Fruit fly (Drosophila melanogaster) whole organism, prepupa: ENCODE data around the gene CG43293.

Source experiments
- CG10631 ChIP-seq: fragments of 200-800 bp; sonication (Bioruptor generic); optimal IDR thresholded peaks from 2 replicates; lab custom pipeline; 2016; ENCODE audit warnings: missing biosample characterization, missing genetic modification characterization
- CG10669 ChIP-seq: fragments of 200-800 bp; sonication (Bioruptor generic); optimal IDR thresholded peaks from 3 replicates; lab custom pipeline; 2018; ENCODE audit warnings: missing biosample characterization, mild to moderate bottlenecking, missing genetic modification characterization, moderate library complexity
- CG11294 ChIP-seq: fragments of 200-800 bp; sonication (Bioruptor generic); IDR thresholded peaks from 2 replicates; pipeline ENCODE4 v1.3.6; 2022; ENCODE audit warnings: missing biosample characterization, missing genetic modification characterization
- CG11762 ChIP-seq: fragments of 200-800 bp; sonication (Bioruptor generic); optimal IDR thresholded peaks from 3 replicates; lab custom pipeline; 2016; ENCODE audit warnings: missing biosample characterization, missing genetic modification characterization; ENCODE audit not compliant: insufficient read depth
- CG15336 ChIP-seq: fragments of 200-800 bp; sonication (Bioruptor generic); IDR thresholded peaks from 2 replicates; pipeline ENCODE4 v1.3.6; 2022; ENCODE audit warnings: missing biosample characterization, missing genetic modification characterization
- CG1621 ChIP-seq: fragments of 200-800 bp; sonication (Bioruptor generic); optimal IDR thresholded peaks from 3 replicates; lab custom pipeline; 2018; ENCODE audit warnings: missing biosample characterization, mild to moderate bottlenecking, missing genetic modification characterization
- CG16779 ChIP-seq: fragments of 200-800 bp; sonication (Bioruptor generic); optimal IDR thresholded peaks from 3 replicates; lab custom pipeline; 2017; ENCODE audit warnings: missing biosample characterization, mild to moderate bottlenecking, missing genetic modification characterization
- CG31627 ChIP-seq: fragments of 200-800 bp; sonication (Bioruptor generic); optimal IDR thresholded peaks from 3 replicates; lab custom pipeline; 2016; ENCODE audit warnings: missing biosample characterization, missing genetic modification characterization
- CG32006 ChIP-seq: fragments of 200-800 bp; sonication (Bioruptor generic); optimal IDR thresholded peaks from 3 replicates; lab custom pipeline; 2017; ENCODE audit warnings: missing biosample characterization, mild to moderate bottlenecking, missing genetic modification characterization
- CG34406 ChIP-seq: fragments of 200-800 bp; sonication (Bioruptor generic); optimal IDR thresholded peaks from 3 replicates; lab custom pipeline; 2016; ENCODE audit warnings: missing biosample characterization, missing genetic modification characterization
- CG3919 ChIP-seq: fragments of 200-800 bp; sonication (Bioruptor generic); optimal IDR thresholded peaks from 3 replicates; lab custom pipeline; 2016; ENCODE audit warnings: missing biosample characterization, missing genetic modification characterization
- CG4318 ChIP-seq: fragments of 200-800 bp; sonication (Bioruptor generic); optimal IDR thresholded peaks from 3 replicates; lab custom pipeline; 2017; ENCODE audit warnings: missing biosample characterization, mild to moderate bottlenecking, missing genetic modification characterization
- CG6163 ChIP-seq: fragments of 200-800 bp; sonication (Bioruptor generic); IDR thresholded peaks from 3 replicates; pipeline ENCODE4 v1.3.6; 2022; ENCODE audit warnings: missing biosample characterization, missing genetic modification characterization
- CG6276 ChIP-seq: fragments of 200-800 bp; sonication (Bioruptor generic); optimal IDR thresholded peaks from 2 replicates; lab custom pipeline; 2017; ENCODE audit warnings: missing biosample characterization, mild to moderate bottlenecking, missing genetic modification characterization
- CG6792 ChIP-seq: fragments of 200-800 bp; sonication (Bioruptor generic); optimal IDR thresholded peaks from 3 replicates; lab custom pipeline; 2016; ENCODE audit warnings: missing biosample characterization, missing genetic modification characterization
- CG6808 ChIP-seq: fragments of 200-800 bp; sonication (Bioruptor generic); optimal IDR thresholded peaks from 3 replicates; lab custom pipeline; 2017; ENCODE audit warnings: missing biosample characterization, missing genetic modification characterization, mild to moderate bottlenecking, moderate library complexity, missing genetic modification reagents
- CG7368 ChIP-seq: fragments of 200-800 bp; sonication (Bioruptor generic); optimal IDR thresholded peaks from 3 replicates; lab custom pipeline; 2016; ENCODE audit warnings: missing biosample characterization, missing genetic modification characterization
- CG8319 ChIP-seq: fragments of 200-800 bp; sonication (Bioruptor generic); optimal IDR thresholded peaks from 3 replicates; lab custom pipeline; 2016; ENCODE audit warnings: missing biosample characterization, missing genetic modification characterization
- CG8632 ChIP-seq: fragments of 200-800 bp; sonication (Bioruptor generic); optimal IDR thresholded peaks from 3 replicates; lab custom pipeline; 2016; ENCODE audit warnings: missing biosample characterization, missing genetic modification characterization
- CG9139 ChIP-seq: fragments of 200-800 bp; sonication (Bioruptor generic); optimal IDR thresholded peaks from 3 replicates; lab custom pipeline; 2017; ENCODE audit warnings: missing biosample characterization, mild to moderate bottlenecking, missing genetic modification characterization
- Eip78C ChIP-seq: fragments of 200-800 bp; sonication (Bioruptor generic); peaks from one replicate; lab custom pipeline; 2016; ENCODE audit warnings: missing biosample characterization, missing genetic modification characterization
- Eip93F ChIP-seq: fragments of 200-800 bp; sonication (Bioruptor generic); optimal IDR thresholded peaks from 2 replicates; lab custom pipeline; 2016; ENCODE audit warnings: missing biosample characterization, mild to moderate bottlenecking, missing genetic modification characterization
- Gug ChIP-seq: fragments of 200-800 bp; sonication (Bioruptor generic); IDR thresholded peaks from 2 replicates; pipeline ENCODE4 v1.3.6; 2022; ENCODE audit warnings: missing biosample characterization, missing genetic modification characterization
- Hr38 ChIP-seq: sonication (Bioruptor generic); optimal IDR thresholded peaks from 2 replicates; lab custom pipeline; 2016; ENCODE audit warnings: missing biosample characterization, missing genetic modification characterization
- Hr39 ChIP-seq: fragments of 200-800 bp; sonication (Bioruptor generic); optimal IDR thresholded peaks from 2 replicates; lab custom pipeline; 2016; ENCODE audit warnings: missing biosample characterization, missing genetic modification characterization
- Hr4 ChIP-seq: fragments of 200-800 bp; sonication (Bioruptor generic); optimal IDR thresholded peaks from 3 replicates; lab custom pipeline; 2016; ENCODE audit warnings: missing biosample characterization, missing genetic modification characterization
- Lpt ChIP-seq: fragments of 200-800 bp; sonication (Bioruptor generic); optimal IDR thresholded peaks from 3 replicates; lab custom pipeline; 2016; ENCODE audit warnings: missing biosample characterization, missing genetic modification characterization
- Met ChIP-seq: fragments of 200-800 bp; sonication (Bioruptor generic); optimal IDR thresholded peaks from 3 replicates; lab custom pipeline; 2016; ENCODE audit warnings: missing biosample characterization, missing genetic modification characterization
- OdsH ChIP-seq: fragments of 200-800 bp; sonication (Bioruptor generic); optimal IDR thresholded peaks from 3 replicates; lab custom pipeline; 2016; ENCODE audit warnings: missing biosample characterization, missing genetic modification characterization
- Sox102F ChIP-seq: fragments of 200-800 bp; sonication (Bioruptor generic); optimal IDR thresholded peaks from 2 replicates; lab custom pipeline; 2016; ENCODE audit warnings: missing biosample characterization, mild to moderate bottlenecking, missing genetic modification characterization
- Sox14 ChIP-seq: fragments of 200-800 bp; sonication (Bioruptor generic); optimal IDR thresholded peaks from 3 replicates; lab custom pipeline; 2016; ENCODE audit warnings: missing biosample characterization, missing genetic modification characterization
- Sox15 ChIP-seq: fragments of 200-800 bp; sonication (Bioruptor generic); optimal IDR thresholded peaks from 3 replicates; lab custom pipeline; 2016; ENCODE audit warnings: missing biosample characterization, missing genetic modification characterization
- achi ChIP-seq: fragments of 200-800 bp; sonication (Bioruptor generic); optimal IDR thresholded peaks from 3 replicates; lab custom pipeline; 2016; ENCODE audit warnings: missing biosample characterization, missing genetic modification characterization
- acj6 ChIP-seq: fragments of 200-800 bp; sonication (Bioruptor generic); optimal IDR thresholded peaks from 3 replicates; lab custom pipeline; 2016; ENCODE audit warnings: missing biosample characterization, missing genetic modification characterization
- cyc ChIP-seq: fragments of 200-800 bp; sonication (Bioruptor generic); optimal IDR thresholded peaks from 3 replicates; lab custom pipeline; 2016; ENCODE audit warnings: missing biosample characterization, missing genetic modification characterization
- dac ChIP-seq: fragments of 200-800 bp; sonication (Bioruptor generic); optimal IDR thresholded peaks from 2 replicates; lab custom pipeline; 2017; ENCODE audit warnings: missing biosample characterization, mild to moderate bottlenecking, missing genetic modification characterization
- eg ChIP-seq: fragments of 200-800 bp; sonication (Bioruptor generic); IDR thresholded peaks from 3 replicates; pipeline ENCODE4 v1.3.6; 2022; ENCODE audit warnings: missing biosample characterization, missing genetic modification characterization
- esn ChIP-seq: fragments of 200-800 bp; sonication (Bioruptor generic); optimal IDR thresholded peaks from 2 replicates; lab custom pipeline; 2016; ENCODE audit warnings: missing biosample characterization, mild to moderate bottlenecking, missing genetic modification characterization, moderate library complexity
- fd59A ChIP-seq: fragments of 200-800 bp; sonication (Bioruptor generic); optimal IDR thresholded peaks from 2 replicates; lab custom pipeline; 2017; ENCODE audit warnings: missing biosample characterization, mild to moderate bottlenecking, missing genetic modification characterization, missing genetic modification reagents
- fd85E ChIP-seq: fragments of 200-800 bp; sonication (Bioruptor generic); optimal IDR thresholded peaks from 3 replicates; lab custom pipeline; 2016; ENCODE audit warnings: missing biosample characterization, missing genetic modification characterization
- lz ChIP-seq: fragments of 200-800 bp; sonication (Bioruptor generic); optimal IDR thresholded peaks from 3 replicates; lab custom pipeline; 2016; ENCODE audit warnings: missing biosample characterization, missing genetic modification characterization
- pdm3 ChIP-seq: fragments of 200-800 bp; sonication (Bioruptor generic); optimal IDR thresholded peaks from 3 replicates; lab custom pipeline; 2016; ENCODE audit warnings: missing biosample characterization, missing genetic modification characterization
- spab ChIP-seq: fragments of 200-800 bp; sonication (Bioruptor generic); optimal IDR thresholded peaks from 2 replicates; lab custom pipeline; 2017; ENCODE audit warnings: missing biosample characterization, mild to moderate bottlenecking, missing genetic modification characterization, missing genetic modification reagents
- ss ChIP-seq, 2 experiments: fragments of 200-800 bp; sonication (Bioruptor generic); optimal IDR thresholded peaks; 2 replicates in 1 of 2; 3 replicates in 1 of 2; lab custom pipeline; 2017 to 2018; ENCODE audit warnings: mild to moderate bottlenecking in 2 of 2, missing biosample characterization in 2 of 2, missing genetic modification characterization in 2 of 2, moderate library complexity in 1 of 2
- topi ChIP-seq: fragments of 200-800 bp; sonication (Bioruptor generic); optimal IDR thresholded peaks from 3 replicates; lab custom pipeline; 2016; ENCODE audit warnings: missing biosample characterization, missing genetic modification characterization
- vri ChIP-seq: fragments of 200-800 bp; sonication (Bioruptor generic); optimal IDR thresholded peaks from 3 replicates; lab custom pipeline; 2016; ENCODE audit warnings: missing biosample characterization, mild to moderate bottlenecking, missing genetic modification characterization

Gene CG43293

DNA sequence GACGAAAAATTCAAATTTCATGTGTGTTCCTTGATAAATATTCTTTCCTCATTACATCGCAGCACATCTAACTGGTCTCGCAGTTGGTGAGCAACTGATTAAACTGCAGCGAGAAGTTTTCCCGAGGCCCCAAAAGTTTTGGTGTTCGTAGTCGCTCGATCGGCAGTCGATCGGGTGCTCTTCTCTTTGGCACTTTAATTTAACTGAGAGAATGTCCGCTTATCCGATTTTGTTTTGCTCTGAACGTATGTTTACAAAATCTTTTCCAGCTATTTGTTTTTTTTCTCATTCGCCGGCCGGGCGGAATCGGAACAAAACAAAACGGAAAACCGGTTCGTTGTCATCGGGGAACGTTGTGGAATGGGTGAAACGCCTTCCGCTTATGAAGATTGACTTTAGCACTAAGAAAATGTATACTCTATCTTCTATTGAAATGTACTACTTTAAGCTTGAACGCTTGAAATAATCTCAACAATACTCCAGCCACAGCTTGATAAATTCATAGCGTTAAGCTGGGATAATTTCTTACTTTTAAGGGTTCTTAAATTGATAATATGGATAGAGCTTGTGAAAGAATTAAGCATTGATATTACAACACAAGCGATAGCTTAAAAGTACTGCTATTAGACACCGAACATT is 33.6 kb downstream of the CG43293 start (continued):
- TF ChIP-seq CG11294 (no peak), CG16779 (tag; lab: Kevin White, UChicago) (peak; percentile 46), OdsH (GFP tag; lab: Kevin White, UChicago) (no peak), vri (GFP tag; lab: Kevin White, UChicago) (no peak), CG10669 (GFP tag; lab: Kevin White, UChicago) (peak; percentile 9), CG8319 (GFP tag; lab: Kevin White, UChicago) (no peak), esn (GFP tag; lab: Kevin White, UChicago) (no peak), Sox14 (GFP tag; lab: Kevin White, UChicago) (no peak), CG4318 (GFP tag; lab: Kevin White, UChicago) (no peak), CG34406 (GFP tag; lab: Kevin White, UChicago) (no peak), fd59A (GFP tag; lab: Kevin White, UChicago) (no peak), Lpt (GFP tag; lab: Kevin White, UChicago) (no peak), spab (GFP tag; lab: Kevin White, UChicago) (peak; percentile 18), Gug (GFP tag; lab: Robert Waterston, UW) (no peak), lz (GFP tag; lab: Kevin White, UChicago) (no peak), CG6163 (GFP tag; lab: Robert Waterston, UW) (peak; percentile 71; the same call in 2 of the 3 replicates), eg (GFP tag; lab: Robert Waterston, UW) (peak; percentile 45; the same call in 1 of the 3 replicates), achi (GFP tag; lab: Kevin White, UChicago) (no peak), Eip78C (peak; percentile 25), CG6792 (no peak), CG3919 (no peak)

DNA sequence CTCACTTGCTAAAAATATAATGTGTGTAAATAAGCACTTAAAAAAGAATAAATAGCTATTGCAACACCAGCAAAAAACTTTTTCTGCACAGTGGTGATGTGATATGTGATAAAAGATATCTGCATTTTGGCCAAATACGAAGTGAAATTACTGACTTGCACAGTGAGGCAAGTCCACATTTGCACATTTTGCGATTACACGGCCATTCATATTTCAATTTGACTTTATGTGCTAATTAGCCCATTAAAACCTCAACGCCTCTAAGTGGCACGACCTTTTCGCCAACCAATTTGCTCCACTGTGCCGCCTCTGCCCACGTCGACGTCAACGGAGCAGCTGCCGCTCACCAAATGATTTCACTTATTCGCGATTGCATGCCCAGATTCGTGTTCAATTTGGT is 35.2 kb downstream of the CG43293 start, which contains the start of gene CG33946:
Gene CG33946 (plus strand): TSS at position 392 of the 400 bp plus-strand sequence.
- no peak for TF ChIP-seq Eip93F (GFP tag; lab: Kevin White, UChicago)
- TF ChIP-seq OdsH (GFP tag; lab: Kevin White, UChicago): peak; percentile 57
- TF ChIP-seq CG8632 (GFP tag; lab: Kevin White, UChicago): peak; percentile 37
- no peak for TF ChIP-seq CG1621 (tag; lab: Kevin White, UChicago)
- TF ChIP-seq spab (GFP tag; lab: Kevin White, UChicago): no peak
- peak; percentile 74 for TF ChIP-seq CG32006 (GFP tag; lab: Kevin White, UChicago)
- no peak for TF ChIP-seq ss (GFP tag; optimal IDR thresholded peaks at IDR 0.05; lab: Kevin White, UChicago)
- peak; percentile 85 for TF ChIP-seq Hr39
- TF ChIP-seq CG6808: no peak
- TF ChIP-seq CG15336: peak; percentile 76
- peak; percentile 59 for TF ChIP-seq Gug (GFP tag; lab: Robert Waterston, UW)
- peak; percentile 1 for TF ChIP-seq CG10669 (GFP tag; lab: Kevin White, UChicago)
- TF ChIP-seq Sox102F: peak; percentile 53
- peak; percentile 40 for TF ChIP-seq CG4318 (GFP tag; lab: Kevin White, UChicago)
- peak; percentile 40 for TF ChIP-seq CG6276
- TF ChIP-seq fd85E (GFP tag; lab: Kevin White, UChicago): no peak
- peak; percentile 60 for TF ChIP-seq Hr4 (GFP tag; lab: Kevin White, UChicago)
- TF ChIP-seq dac (GFP tag; lab: Kevin White, UChicago): no peak
- TF ChIP-seq acj6: peak; percentile 58
- peak; percentile 82 for TF ChIP-seq cyc
- peak; percentile 49 for TF ChIP-seq CG10631
- TF ChIP-seq esn (GFP tag; lab: Kevin White, UChicago): peak; percentile 74
- TF ChIP-seq CG11762 (GFP tag; lab: Kevin White, UChicago): peak; percentile 57
- TF ChIP-seq CG3919: peak; percentile 76
- TF ChIP-seq CG31627 (GFP tag; lab: Kevin White, UChicago): peak; percentile 86
- no peak for TF ChIP-seq fd59A (GFP tag; lab: Kevin White, UChicago)
- TF ChIP-seq topi (GFP tag; lab: Kevin White, UChicago): peak; percentile 75
- TF ChIP-seq eg (GFP tag; lab: Robert Waterston, UW): peak; percentile 83
- TF ChIP-seq CG6163 (GFP tag; lab: Robert Waterston, UW): peak; percentile 82
- TF ChIP-seq CG8319 (GFP tag; lab: Kevin White, UChicago): peak; percentile 40
- peak; percentile 35 for TF ChIP-seq vri (GFP tag; lab: Kevin White, UChicago)
- TF ChIP-seq CG11294: peak; percentile 71
- TF ChIP-seq pdm3 (GFP tag; lab: Kevin White, UChicago): peak; percentile 53
- peak; percentile 57 for TF ChIP-seq Sox15 (GFP tag; lab: Kevin White, UChicago)
- TF ChIP-seq Hr38 (GFP tag; lab: Kevin White, UChicago): no peak
- peak; percentile 39 for TF ChIP-seq CG6792
- no peak for TF ChIP-seq CG16779 (tag; lab: Kevin White, UChicago)
- no peak for TF ChIP-seq CG9139 (GFP tag; lab: Kevin White, UChicago)
- TF ChIP-seq CG7368 (GFP tag; lab: Kevin White, UChicago): peak; percentile 39
- TF ChIP-seq Met: peak; percentile 70
- TF ChIP-seq Eip78C: peak; percentile 59
- TF ChIP-seq Lpt (GFP tag; lab: Kevin White, UChicago): peak; percentile 41
- peak; percentile 53 for TF ChIP-seq achi (GFP tag; lab: Kevin White, UChicago)
